Fruit fly (Drosophila melanogaster): Measurements from ENCODE around the gene CG17746.

Gene CG17746

DNA sequence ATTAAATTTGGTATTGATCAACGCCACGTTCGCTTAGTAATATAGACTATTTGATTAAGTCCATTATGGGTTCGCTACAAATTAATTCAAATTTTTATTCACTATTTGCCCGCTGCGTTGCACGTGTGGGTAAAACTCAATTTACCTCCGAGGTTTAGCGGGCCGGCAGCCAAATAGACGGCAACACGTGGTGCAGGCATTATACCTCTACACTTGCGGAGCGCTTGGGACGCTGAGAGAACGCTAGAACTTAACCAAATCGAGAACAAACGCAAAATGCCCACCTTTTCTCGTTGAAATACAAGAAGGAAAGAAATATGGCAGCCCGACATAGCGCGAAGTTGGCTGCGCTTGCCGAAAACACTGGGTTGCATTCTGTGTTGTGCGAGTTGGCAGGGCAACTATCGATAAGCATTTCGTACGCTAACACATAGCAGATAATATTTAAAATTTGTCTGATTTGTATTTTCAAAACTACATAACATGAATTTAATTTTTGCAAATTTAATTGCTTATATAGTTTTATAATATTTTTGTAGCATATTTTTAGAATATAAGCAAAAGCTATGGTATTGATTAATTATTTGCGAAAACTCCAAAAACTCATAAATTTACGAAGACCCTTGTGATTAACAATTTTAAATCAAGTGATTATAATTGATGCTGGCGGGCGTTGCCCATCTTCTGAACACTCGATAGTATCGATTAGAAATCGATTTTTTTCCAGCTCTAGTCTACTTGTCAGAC, 16.6 kb downstream of the CG17746 start, which contains the start of the genes RpL28 and eIF1 (continued):
- TF ChIP-seq Dll (GFP tag; IDR thresholded peaks at IDR 0.05; ENCODE audit: partially characterized antibody) (peak; percentile 87), CG7357 (GFP tag; IDR thresholded peaks at IDR 0.05) (peak; percentile 64), CG18262 (tag; optimal IDR thresholded peaks at IDR 0.05) (peak; percentile 83), CG14014 (GFP tag; IDR thresholded peaks at IDR 0.05) (peak; percentile 73), HLHmδ (GFP tag; optimal IDR thresholded peaks at IDR 0.05) (peak; percentile 99), Dp (GFP tag; optimal IDR thresholded peaks at IDR 0.05) (peak; percentile 60), bigmax (GFP tag; optimal IDR thresholded peaks at IDR 0.05) (peak; percentile 74), CG2202 (tag; optimal IDR thresholded peaks at IDR 0.05) (peak; percentile 85), HLH3B (GFP tag; IDR thresholded peaks at IDR 0.05) (peak; percentile 82), her (GFP tag; optimal IDR thresholded peaks at IDR 0.05) (peak; percentile 85), CG11504 (tag; optimal IDR thresholded peaks at IDR 0.05) (no peak), CG12769 (tag; optimal IDR thresholded peaks at IDR 0.05) (no peak), Myb (GFP tag; optimal IDR thresholded peaks at IDR 0.05) (peak; percentile 73), tll (GFP tag; optimal IDR thresholded peaks at IDR 0.05) (peak in 1 of 2 experiments; percentile 42), CG16815 (GFP tag; optimal IDR thresholded peaks at IDR 0.05) (peak; percentile 78), Eip74EF (GFP tag; optimal IDR thresholded peaks at IDR 0.05) (peak in 1 of 2 experiments; percentile 44), CG11696 (GFP tag; IDR thresholded peaks at IDR 0.05) (peak; percentile 62), run (tag; optimal IDR thresholded peaks at IDR 0.05) (peak; percentile 54), E2f2 (GFP tag; IDR thresholded peaks at IDR 0.05) (peak; percentile 73), CG10209 (GFP tag; optimal IDR thresholded peaks at IDR 0.05) (peak; percentile 95), pfk (GFP tag; optimal IDR thresholded peaks at IDR 0.05) (peak; percentile 81), pan (optimal IDR thresholded peaks at IDR 0.05) (no peak), pan (GFP tag; optimal IDR thresholded peaks at IDR 0.05 in 1 of 2, IDR thresholded peaks at IDR 0.05 in 1 of 2) (peak in 1 of 2 experiments; percentile 88), Trl (optimal IDR thresholded peaks at IDR 0.05) (no peak), Trl (GFP tag; optimal IDR thresholded peaks at IDR 0.05) (peak; percentile 94), tup (GFP tag; optimal IDR thresholded peaks at IDR 0.05) (peak; percentile 78), crol (GFP tag; IDR thresholded peaks at IDR 0.05) (peak; percentile 36; the same call in 1 of the 2 replicates), C15 (GFP tag; IDR thresholded peaks at IDR 0.05) (peak; percentile 86; the same call in 2 of the 3 replicates), CG17912 (GFP tag; optimal IDR thresholded peaks at IDR 0.05) (peak; percentile 91), bcd (GFP tag; optimal IDR thresholded peaks at IDR 0.05) (peak; percentile 97), sd (tag; optimal IDR thresholded peaks at IDR 0.05) (no peak), fd102C (GFP tag; optimal IDR thresholded peaks at IDR 0.05) (peak; percentile 80), CG11093 (GFP tag; IDR thresholded peaks at IDR 0.05) (peak; percentile 58; the same call in 1 of the 3 replicates), CkIIα-i1 (GFP tag; IDR thresholded peaks at IDR 0.05) (peak; percentile 33; the same call in 1 of the 2 replicates), BtbVII (GFP tag; optimal IDR thresholded peaks at IDR 0.05) (peak; percentile 89), corto (GFP tag; optimal IDR thresholded peaks at IDR 0.05) (peak; percentile 40), CG4282 (GFP tag; optimal IDR thresholded peaks at IDR 0.05) (peak; percentile 64), sens-2 (GFP tag; IDR thresholded peaks at IDR 0.05) (peak; percentile 87), CG4360 (GFP tag; IDR thresholded peaks at IDR 0.05) (peak; percentile 59; the same call in 1 of the 2 replicates), hbn (GFP tag; IDR thresholded peaks at IDR 0.05; ENCODE audit: partially characterized antibody) (peak; percentile 64), CG4707 (GFP tag; optimal IDR thresholded peaks at IDR 0.05) (peak; percentile 90), ttk (GFP tag; IDR thresholded peaks at IDR 0.05) (peak; percentile 77), fd96Cb (tag; optimal IDR thresholded peaks at IDR 0.05) (peak; percentile 74), CG4424 (GFP tag; optimal IDR thresholded peaks at IDR 0.05) (peak; percentile 93), cad (GFP tag; optimal IDR thresholded peaks at IDR 0.05) (no peak), Atf-2 (GFP tag; optimal IDR thresholded peaks at IDR 0.05) (peak; percentile 81), jumu (GFP tag; optimal IDR thresholded peaks at IDR 0.05) (peak; percentile 84), ems (GFP tag; optimal IDR thresholded peaks at IDR 0.05) (peak; percentile 85), hth (optimal IDR thresholded peaks at IDR 0.05) (no peak)

Measured in whole organism, embryonic.